Fruit fly (Drosophila melanogaster) whole organism, prepupa: ENCODE measurements around the gene CG17377.

Source experiments
- Blimp-1 ChIP-seq: fragments of 200-800 bp; sonication (Bioruptor generic); optimal IDR thresholded peaks from 3 replicates; lab custom pipeline; 2017; ENCODE audit warnings: missing biosample characterization, missing genetic modification characterization, mild to moderate bottlenecking, moderate library complexity, missing genetic modification reagents
- esn ChIP-seq: fragments of 200-800 bp; sonication (Bioruptor generic); optimal IDR thresholded peaks from 2 replicates; lab custom pipeline; 2016; ENCODE audit warnings: missing biosample characterization, mild to moderate bottlenecking, missing genetic modification characterization, moderate library complexity

- TF ChIP-seq Blimp-1 (GFP tag; lab: Kevin White, UChicago) = no peak
- no peak for TF ChIP-seq esn (GFP tag; lab: Kevin White, UChicago)
These were observed 14.9 kb upstream of the CG17377 start for dm6 chr2L:6817493-6817892.
